Fruit fly (Drosophila melanogaster) Kc167 (cell line): ENCODE data around the gene Spx.

Experiments
- Myc ChIP-seq: fragments of >200 bp; optimal IDR thresholded peaks from 2 replicates; lab custom pipeline; 2017; ENCODE audit warnings: missing external identifiers
- Sin3A ChIP-seq: fragments of >200 bp; optimal IDR thresholded peaks from 2 replicates; lab custom pipeline; 2018; ENCODE audit warnings: missing external identifiers
- h ChIP-seq: fragments of >200 bp; optimal IDR thresholded peaks from 3 replicates; lab custom pipeline; 2018; ENCODE audit warnings: missing external identifiers
- insv ChIP-seq: fragments of >200 bp; optimal IDR thresholded peaks from 3 replicates; lab custom pipeline; 2018; ENCODE audit warnings: missing external identifiers
- psq ChIP-seq: fragments of >200 bp; optimal IDR thresholded peaks from 2 replicates; lab custom pipeline; 2017; ENCODE audit warnings: missing external identifiers
- ttk ChIP-seq: sonication (Bioruptor generic); optimal IDR thresholded peaks from 2 replicates; lab custom pipeline; 2017; ENCODE audit warnings: missing external identifiers

Gene Spx

DNA sequence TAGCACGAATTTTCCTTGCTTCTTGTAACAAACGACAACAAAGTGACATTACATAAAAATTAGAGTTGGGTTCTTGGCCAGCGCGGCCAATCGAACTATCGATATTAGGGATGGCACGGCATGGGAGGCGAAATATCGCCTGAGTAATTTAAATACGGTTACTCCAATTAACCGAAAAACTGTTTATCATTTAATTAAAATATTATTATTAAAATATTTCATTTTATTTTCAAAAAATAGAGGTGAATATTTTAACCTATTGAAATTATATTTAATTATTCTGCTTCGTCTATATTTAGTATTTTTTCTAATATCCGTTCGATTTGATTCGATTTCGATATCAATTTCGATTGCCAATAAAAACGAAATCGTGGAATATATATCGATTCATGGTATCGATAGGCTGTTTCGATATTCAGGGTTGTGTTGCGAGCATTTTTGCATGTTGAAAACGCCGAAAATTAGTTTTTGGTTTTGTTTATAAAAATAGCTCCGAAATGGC, at the start of gene Spx, which contains the start of gene Rbcn-3A:
Gene Spx, plus strand, starts transcription at position 409 of the 502 bp plus-strand sequence.
Gene Rbcn-3A, minus strand, starts transcription at position 74 of the 502 bp plus-strand sequence.
- TF ChIP-seq insv, result no peak

DNA sequence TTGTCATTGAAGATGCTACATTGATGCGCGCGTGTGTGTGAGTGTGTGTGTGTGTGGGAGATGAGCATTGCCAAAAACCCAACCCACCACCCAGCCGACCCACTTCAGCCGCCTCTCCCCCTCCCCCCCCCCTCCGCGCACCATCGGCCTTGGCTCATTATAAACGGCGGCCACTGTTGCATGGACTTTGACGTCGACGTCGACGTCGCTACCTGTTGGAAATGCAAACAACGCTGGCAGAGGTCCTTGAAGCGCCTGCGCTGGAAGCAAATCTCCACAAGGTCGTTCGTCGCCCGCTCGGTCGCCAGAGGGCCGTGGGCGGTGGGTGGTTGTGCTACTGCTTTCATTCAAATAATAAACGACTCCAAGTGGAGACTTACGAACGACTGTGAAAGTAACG, 39.0 kb upstream of the Spx start:
- no peak for TF ChIP-seq insv
- no peak for TF ChIP-seq psq
- no peak for TF ChIP-seq Sin3A (lab: Kevin White, UChicago)
- TF ChIP-seq h (lab: Kevin White, UChicago), result no peak
- no peak for TF ChIP-seq ttk

DNA sequence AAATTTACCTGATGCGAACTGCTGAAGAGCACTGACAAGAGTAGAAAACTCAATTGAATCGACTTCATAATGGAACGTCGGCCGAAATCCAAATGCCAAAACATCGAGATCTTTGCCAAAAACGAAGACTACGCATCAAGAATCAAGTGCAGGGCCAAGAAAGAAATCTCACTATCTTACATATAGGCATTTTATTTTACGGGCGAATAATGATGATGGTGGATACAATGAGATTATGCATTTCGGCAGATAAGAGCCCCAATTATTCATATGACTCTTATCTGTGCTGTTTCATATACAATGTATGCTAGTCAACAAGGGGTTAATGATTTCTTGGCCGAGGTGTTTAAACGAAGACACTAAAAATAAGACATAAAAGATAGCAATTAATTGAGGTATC, 36.4 kb upstream of the Spx start, which contains the start of gene Btnd:
Gene Btnd, minus strand, starts transcription at position 101 of the 400 bp plus-strand sequence.
- no peak for TF ChIP-seq ttk
- no peak for TF ChIP-seq psq
- no peak for TF ChIP-seq h (lab: Kevin White, UChicago)
- no peak for TF ChIP-seq Myc (lab: Kevin White, UChicago)
- TF ChIP-seq Sin3A (lab: Kevin White, UChicago), result no peak

DNA sequence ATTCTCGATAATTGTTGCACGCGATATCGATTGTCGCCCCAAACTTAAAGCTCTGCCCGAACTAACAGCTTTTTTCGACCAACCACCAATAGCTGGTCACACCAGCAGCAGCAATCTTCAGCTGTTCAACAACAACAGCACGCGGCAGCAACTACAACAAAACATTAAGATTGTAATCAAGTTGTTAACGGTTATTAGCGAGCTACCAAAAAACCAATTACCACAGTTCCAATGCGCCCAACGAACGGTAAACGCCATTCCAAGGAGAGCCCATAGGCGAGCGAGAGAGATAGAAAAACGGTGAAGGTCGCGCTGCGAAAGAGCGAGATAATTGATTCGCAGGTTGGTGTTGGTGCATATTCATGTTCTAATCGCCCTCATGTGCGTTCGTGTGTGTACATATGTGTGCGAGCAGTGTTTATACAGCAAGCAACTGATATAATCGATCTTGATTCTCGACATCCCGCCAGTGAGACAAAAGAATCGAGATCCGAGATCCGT, 35.7 kb upstream of the Spx start, which contains the start of gene Efr:
Gene Efr, plus strand, starts transcription at position 113 of the 501 bp plus-strand sequence.
- TF ChIP-seq psq (no peak), Myc (lab: Kevin White, UChicago) (no peak), h (lab: Kevin White, UChicago) (no peak), Sin3A (lab: Kevin White, UChicago) (no peak), ttk (no peak), insv (no peak)

DNA sequence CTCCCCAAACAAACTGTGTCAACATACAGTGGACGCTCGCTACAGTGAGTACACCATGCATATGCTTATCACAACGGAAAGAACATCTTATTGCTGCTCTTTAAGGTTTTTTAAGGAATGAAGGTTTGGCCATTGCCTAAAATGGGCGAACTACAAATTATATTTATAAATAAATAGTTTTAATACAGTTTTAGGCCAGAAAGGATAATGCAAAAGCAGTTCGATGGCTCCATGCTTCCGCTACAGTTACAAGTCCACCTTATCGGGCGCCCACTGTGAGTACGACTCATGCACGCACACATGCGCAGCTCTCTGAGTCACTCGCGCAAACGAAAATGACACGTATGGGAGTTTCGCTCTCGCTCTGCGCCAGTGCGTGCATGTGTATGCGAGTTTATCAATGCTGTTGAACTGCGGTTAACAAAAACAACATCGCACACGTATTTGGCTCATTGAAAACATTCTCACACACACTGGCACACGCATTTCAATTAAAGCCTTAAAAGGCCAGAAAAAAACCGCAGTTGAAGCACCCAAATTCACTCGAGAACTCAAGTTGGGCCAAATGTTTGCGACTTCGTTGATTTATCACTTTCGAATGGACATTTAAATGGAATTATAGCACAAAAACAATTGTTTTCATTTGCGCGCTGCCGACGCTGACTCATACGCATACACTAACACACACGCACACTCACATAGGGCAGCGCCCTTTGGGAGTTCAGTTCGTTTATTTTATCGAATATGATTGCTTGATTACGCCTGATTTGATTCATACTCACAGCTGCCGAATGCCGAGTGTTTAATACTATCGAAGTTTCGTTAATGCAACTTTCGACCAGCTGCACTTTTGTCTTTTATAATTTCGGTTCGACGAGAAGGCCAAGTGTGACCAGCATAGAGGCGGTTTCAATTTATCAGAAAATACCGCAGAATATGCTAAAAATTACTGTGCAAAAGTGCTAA, 31.1 kb upstream of the Spx start, which contains the start of gene sqh:
Gene sqh, minus strand, starts transcription at position 916 of the 966 bp plus-strand sequence.
- TF ChIP-seq insv, result no peak
- no peak for TF ChIP-seq h (lab: Kevin White, UChicago)
- TF ChIP-seq psq, result no peak
- no peak for TF ChIP-seq Myc (lab: Kevin White, UChicago)
- no peak for TF ChIP-seq Sin3A (lab: Kevin White, UChicago)
- TF ChIP-seq ttk, result no peak

DNA sequence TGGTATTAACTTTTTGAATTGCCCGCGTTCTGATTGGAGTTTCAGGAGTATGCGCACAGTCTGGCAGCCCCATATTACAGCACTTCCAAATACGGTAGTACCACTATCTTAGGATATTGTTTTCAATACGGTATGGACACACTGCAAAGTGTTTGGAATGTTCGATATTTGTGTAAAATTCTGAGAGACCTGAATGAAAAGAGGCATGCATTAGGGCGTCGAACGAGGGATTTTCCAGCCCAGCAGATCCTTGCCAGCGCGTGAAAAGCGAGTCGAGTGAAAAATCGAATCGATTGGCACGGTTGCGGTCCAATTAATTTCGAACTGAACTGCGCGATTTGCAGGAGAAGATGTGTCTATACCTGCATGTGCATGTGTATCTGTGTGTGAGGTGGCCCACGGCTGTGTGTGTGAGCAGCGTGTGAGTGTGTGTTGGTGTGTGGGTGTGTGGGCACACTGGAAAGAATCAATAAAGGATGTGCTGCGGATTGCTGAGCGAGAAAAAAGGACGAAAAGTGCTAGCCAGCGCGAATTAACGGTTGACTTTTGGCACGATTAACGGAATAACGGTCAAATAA, 30.1 kb upstream of the Spx start, which contains the start of gene dtn:
Gene dtn, plus strand, starts transcription at position 176 of the 578 bp plus-strand sequence.
- TF ChIP-seq Sin3A (lab: Kevin White, UChicago) (no peak), Myc (lab: Kevin White, UChicago) (no peak), insv (no peak), ttk (no peak), psq (no peak), h (lab: Kevin White, UChicago) (no peak)

DNA sequence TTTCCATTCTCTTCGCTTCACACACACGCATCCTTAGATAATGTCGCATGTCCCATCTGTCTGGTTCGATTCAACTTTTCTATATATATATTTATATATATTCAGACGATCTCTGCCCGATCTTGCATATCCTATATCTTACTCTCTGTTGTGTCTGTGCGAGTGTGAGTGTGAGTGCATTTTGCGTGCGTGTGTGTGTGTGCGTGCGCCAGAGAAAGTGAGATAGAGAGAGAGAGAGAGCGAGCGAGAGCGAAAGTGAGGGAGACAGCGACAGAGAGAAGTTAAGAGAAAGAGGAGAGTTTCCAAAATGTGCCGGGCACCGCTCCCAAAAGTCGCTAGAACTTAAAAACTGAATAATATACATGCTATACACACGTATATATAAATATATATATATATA, 23.9 kb upstream of the Spx start:
- no peak for TF ChIP-seq insv
- TF ChIP-seq Sin3A (lab: Kevin White, UChicago), result no peak
- TF ChIP-seq psq, result no peak
- no peak for TF ChIP-seq h (lab: Kevin White, UChicago)
- TF ChIP-seq Myc (lab: Kevin White, UChicago), result no peak
- TF ChIP-seq ttk, result no peak

DNA sequence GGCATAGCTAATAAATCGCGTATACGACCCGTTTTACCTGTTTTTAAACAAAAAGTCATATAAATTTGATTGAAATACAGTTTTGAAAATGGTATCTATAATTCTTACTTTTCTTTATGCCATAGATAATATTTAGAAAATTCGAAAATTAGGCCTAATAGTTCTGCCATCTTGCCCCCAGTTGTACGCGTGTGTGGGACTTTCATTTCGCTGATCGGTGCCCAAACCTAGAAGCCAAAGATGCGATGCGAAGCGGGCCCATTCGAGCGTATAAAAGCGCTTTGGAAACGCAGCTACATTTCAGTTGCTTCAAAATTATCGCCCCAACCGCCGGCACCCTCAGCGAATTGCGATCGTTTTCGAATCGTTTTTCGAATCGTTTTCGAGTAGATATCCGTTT, 18.6 kb upstream of the Spx start, which contains the start of gene CG14445:
Gene CG14445, plus strand, starts transcription at position 301 of the 400 bp plus-strand sequence.
- TF ChIP-seq h (lab: Kevin White, UChicago), result no peak
- no peak for TF ChIP-seq Myc (lab: Kevin White, UChicago)
- TF ChIP-seq ttk, result no peak
- no peak for TF ChIP-seq insv
- no peak for TF ChIP-seq psq
- TF ChIP-seq Sin3A (lab: Kevin White, UChicago), result no peak

DNA sequence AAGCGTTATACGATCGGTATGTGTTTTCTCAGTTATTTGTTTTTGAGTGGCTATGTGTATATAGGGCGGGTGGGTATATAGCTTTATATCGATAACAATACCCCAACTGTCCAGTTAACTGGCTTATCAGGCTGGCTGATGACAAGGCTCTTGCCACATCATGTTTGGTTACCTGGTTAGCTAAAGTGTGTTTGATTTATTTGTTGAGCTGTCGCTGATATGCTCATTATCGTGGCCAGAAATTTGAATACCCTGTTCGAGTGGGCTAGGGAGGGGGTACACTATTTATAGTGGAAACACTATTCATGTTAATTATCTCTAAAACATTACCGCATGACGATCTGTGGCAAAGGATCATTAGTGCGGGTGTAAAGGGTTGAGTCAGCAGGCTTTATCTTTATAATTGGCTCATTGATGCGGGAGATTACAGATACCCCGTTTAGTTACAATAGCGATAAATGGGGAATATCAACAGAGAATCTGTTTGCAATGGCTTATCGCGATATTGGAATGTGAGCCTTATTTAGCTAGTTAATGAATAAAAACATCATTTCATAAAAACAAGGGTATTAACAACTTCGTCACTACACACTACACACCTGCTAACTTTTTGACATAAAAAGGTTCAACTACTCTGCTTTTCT, 2.6 kb upstream of the Spx start:
- TF ChIP-seq insv, result no peak
- TF ChIP-seq h (lab: Kevin White, UChicago), result no peak
- TF ChIP-seq Sin3A (lab: Kevin White, UChicago), result no peak
- no peak for TF ChIP-seq ttk
- TF ChIP-seq Myc (lab: Kevin White, UChicago), result no peak
- no peak for TF ChIP-seq psq

DNA sequence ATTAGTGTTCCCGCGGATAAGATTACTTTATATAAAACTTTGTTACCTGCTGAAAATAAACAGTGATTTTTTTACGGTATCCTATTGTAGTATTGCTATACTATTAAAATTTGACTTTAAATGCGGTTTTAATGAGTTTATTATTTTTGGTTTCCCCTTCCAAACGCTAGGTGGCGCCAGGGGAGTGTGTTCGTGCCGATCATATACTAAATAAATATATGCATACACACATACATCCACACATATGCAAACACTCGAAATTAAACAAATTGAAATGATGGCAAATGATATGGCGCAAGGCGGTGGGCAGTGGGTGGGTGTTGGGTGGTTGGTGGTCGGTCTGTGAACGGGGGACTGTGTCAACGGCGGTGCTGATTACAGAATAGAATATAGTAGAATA, 1.9 kb upstream of the Spx start:
- TF ChIP-seq insv (no peak), Sin3A (lab: Kevin White, UChicago) (no peak), Myc (lab: Kevin White, UChicago) (no peak), ttk (no peak), h (lab: Kevin White, UChicago) (no peak), psq (no peak)

DNA sequence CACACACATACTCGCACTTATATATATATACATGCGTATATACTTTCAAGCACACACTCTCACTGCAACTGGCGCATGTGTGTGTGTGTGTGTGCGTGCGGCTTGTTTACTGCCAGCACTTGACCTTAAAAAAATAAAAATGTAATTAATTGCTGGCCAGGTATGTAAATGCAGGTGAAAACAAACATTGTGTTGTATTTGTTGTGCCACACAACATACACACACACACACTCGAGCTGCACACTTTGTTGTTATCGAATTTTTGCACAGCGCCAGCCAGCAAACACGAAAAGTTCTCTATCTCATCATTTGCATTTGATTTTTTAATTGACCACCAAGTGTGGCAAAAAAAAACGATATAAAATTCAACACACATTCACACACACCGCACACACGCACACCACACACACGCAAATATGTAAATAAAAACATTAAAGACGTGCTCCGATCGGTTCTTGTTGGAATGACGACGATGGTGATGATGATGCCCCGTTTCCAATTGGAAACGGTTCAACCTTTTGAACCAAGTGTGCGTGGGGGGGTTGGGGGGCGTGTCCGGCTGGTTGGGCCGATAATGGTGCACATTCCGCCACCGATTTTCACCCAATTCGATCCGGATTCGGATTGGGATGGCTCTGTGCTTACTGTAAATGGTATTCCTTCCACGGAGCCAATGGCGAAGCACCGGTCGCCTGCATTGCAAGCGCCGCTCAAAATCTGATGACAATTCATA, 839 bp upstream of the Spx start:
- TF ChIP-seq insv (no peak), h (lab: Kevin White, UChicago) (no peak)
